Worm (Caenorhabditis elegans) whole organism, early embryonic: ENCODE measurements around the gene R07B1.11.

Experiments
- F13C5.2 ChIP-seq: sonication (generic microtip); optimal IDR thresholded peaks from 2 replicates; lab custom pipeline; 2017; ENCODE audit warnings: mild to moderate bottlenecking, missing genetic modification characterization, inconsistent platforms, missing compliant biosample characterization
- aly-1 ChIP-seq: sonication (generic microtip); optimal IDR thresholded peaks from 2 replicates; lab custom pipeline; 2016; ENCODE audit warnings: missing genetic modification characterization, missing compliant biosample characterization
- ama-1 ChIP-seq: fragments of 150-350 bp; optimal IDR thresholded peaks from 2 replicates; lab custom pipeline; 2014
- flt-1 ChIP-seq: fragments of 200-800 bp; sonication (Bioruptor generic); IDR thresholded peaks from 2 replicates; pipeline ENCODE4 v1.3.6; 2022; ENCODE audit warnings: missing genetic modification characterization, missing compliant biosample characterization
- hmg-4 ChIP-seq: fragments of 200-800 bp; sonication (Bioruptor generic); optimal IDR thresholded peaks from 2 replicates; lab custom pipeline; 2018; ENCODE audit warnings: mild to moderate bottlenecking, missing genetic modification characterization, missing compliant biosample characterization
- hnd-1 ChIP-seq: sonication (generic microtip); optimal IDR thresholded peaks from 2 replicates; lab custom pipeline; 2016; ENCODE audit warnings: missing genetic modification characterization, missing compliant biosample characterization
- pes-1 ChIP-seq: fragments of 200-800 bp; sonication (Bioruptor generic); IDR thresholded peaks from 2 replicates; pipeline ENCODE4 v1.3.6; 2022; ENCODE audit warnings: missing genetic modification reagents, missing genetic modification characterization, missing compliant biosample characterization
- sea-1 ChIP-seq: fragments of 200-800 bp; sonication (Bioruptor generic); conservative IDR thresholded peaks from 2 replicates; pipeline ENCODE4 v1.3.6; 2022; ENCODE audit warnings: missing genetic modification characterization, missing compliant biosample characterization

DNA sequence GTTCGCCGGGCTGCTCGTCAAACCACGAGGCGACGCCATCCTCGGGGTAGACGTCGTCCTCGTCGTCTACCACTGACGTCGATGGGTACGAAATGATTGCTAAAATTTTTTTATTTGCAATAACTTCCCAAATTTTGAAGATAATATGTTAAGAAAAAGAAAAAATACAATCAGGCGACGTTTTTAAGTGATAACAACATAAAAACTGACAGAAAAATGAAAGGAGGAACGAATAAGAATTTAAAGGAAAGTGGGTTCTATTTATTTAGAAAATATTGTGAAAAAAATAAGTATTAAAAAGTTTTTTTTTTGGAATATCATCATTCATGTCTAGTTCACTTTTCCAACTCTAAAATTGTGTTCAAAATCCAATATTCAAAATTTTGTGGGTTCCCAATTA lies 34.5 kb upstream of the R07B1.11 start, which contains the start of gene dpy-22:
- TF ChIP-seq ama-1 (lab: Kevin White, UChicago) (no peak), F13C5.2 (tag; lab: Kevin White, UChicago) (no peak), hnd-1 (tag; lab: Kevin White, UChicago) (no peak), sea-1 (GFP tag; lab: Robert Waterston, UW) (no peak), hmg-4 (GFP tag; lab: Kevin White, UChicago) (no peak), pes-1 (GFP tag; lab: Robert Waterston, UW) (no peak), aly-1 (tag; lab: Kevin White, UChicago) (no peak), flt-1 (GFP tag; lab: Robert Waterston, UW) (no peak)
